Fruit fly (Drosophila melanogaster) whole organism, embryonic: ENCODE data around the gene Ube3a.
A peak's percentile ranks its signal among the peaks of the same experiment; 100 is the strongest.

Experiments used
- Abd-B ChIP-seq: fragments of 200-800 bp; sonication (Bioruptor generic); optimal IDR thresholded peaks from 2 replicates; lab custom pipeline; 2018; ENCODE audit warnings: missing biosample characterization, mild to moderate bottlenecking, missing genetic modification characterization, moderate library complexity
- Atf3 ChIP-seq: fragments of 200-800 bp; sonication (Bioruptor generic); optimal IDR thresholded peaks from 3 replicates; lab custom pipeline; 2016; ENCODE audit warnings: missing biosample characterization, missing genetic modification characterization
- CG1024 ChIP-seq: fragments of 200-800 bp; sonication (Bioruptor generic); IDR thresholded peaks from 2 replicates; pipeline ENCODE4 v1.3.6; 2022; ENCODE audit warnings: missing biosample characterization, missing genetic modification characterization
- CG10267 ChIP-seq: fragments of 200-800 bp; sonication (Bioruptor generic); optimal IDR thresholded peaks from 2 replicates; lab custom pipeline; 2018; ENCODE audit warnings: missing biosample characterization, mild to moderate bottlenecking, missing genetic modification characterization, moderate library complexity
- CG10366 ChIP-seq: fragments of 200-800 bp; sonication (Bioruptor generic); IDR thresholded peaks from 2 replicates; pipeline ENCODE4 v1.3.6; 2022; ENCODE audit warnings: missing biosample characterization, missing genetic modification characterization
- CG10979 ChIP-seq: fragments of 200-800 bp; sonication (Bioruptor generic); optimal IDR thresholded peaks from 2 replicates; lab custom pipeline; 2018; ENCODE audit warnings: missing biosample characterization, mild to moderate bottlenecking, missing genetic modification characterization, moderate library complexity
- CG12155 ChIP-seq: fragments of 200-800 bp; sonication (Bioruptor generic); optimal IDR thresholded peaks from 3 replicates; lab custom pipeline; 2016; ENCODE audit warnings: missing biosample characterization, missing genetic modification characterization
- CG12391 ChIP-seq: fragments of 200-800 bp; sonication (Bioruptor generic); optimal IDR thresholded peaks from 3 replicates; lab custom pipeline; 2018; ENCODE audit warnings: missing biosample characterization, mild to moderate bottlenecking, missing genetic modification characterization, moderate library complexity
- CG13424 ChIP-seq: fragments of 200-800 bp; sonication (Bioruptor generic); optimal IDR thresholded peaks from 2 replicates; lab custom pipeline; 2019; ENCODE audit warnings: missing biosample characterization, mild to moderate bottlenecking, missing genetic modification characterization, moderate library complexity
- CG14441 ChIP-seq: fragments of 200-800 bp; sonication (Bioruptor generic); IDR thresholded peaks from 2 replicates; pipeline ENCODE4 v1.3.6; 2022; ENCODE audit warnings: missing biosample characterization, missing genetic modification characterization
- CG16815 ChIP-seq: fragments of 200-800 bp; sonication (Bioruptor generic); optimal IDR thresholded peaks from 3 replicates; lab custom pipeline; 2017; ENCODE audit warnings: missing biosample characterization, mild to moderate bottlenecking, missing genetic modification characterization
- CG18011 ChIP-seq: fragments of 200-800 bp; sonication (Bioruptor generic); optimal IDR thresholded peaks from 2 replicates; lab custom pipeline; 2017; ENCODE audit warnings: missing biosample characterization, missing genetic modification characterization, mild to moderate bottlenecking, moderate library complexity, missing genotype
- CG1832 ChIP-seq: fragments of 200-800 bp; sonication (Bioruptor generic); optimal IDR thresholded peaks from 2 replicates; lab custom pipeline; 2017; ENCODE audit warnings: missing biosample characterization, mild to moderate bottlenecking, missing genetic modification characterization, inconsistent platforms
- CG18619 ChIP-seq: fragments of 200-800 bp; sonication (Bioruptor generic); optimal IDR thresholded peaks from 3 replicates; lab custom pipeline; 2017; ENCODE audit warnings: missing biosample characterization, mild to moderate bottlenecking, missing genetic modification characterization
- CG2199 ChIP-seq: fragments of 200-800 bp; sonication (Bioruptor generic); IDR thresholded peaks from 3 replicates; pipeline ENCODE4 v1.3.6; 2022; ENCODE audit warnings: missing biosample characterization, missing genetic modification characterization
- CG30020 ChIP-seq: fragments of 200-800 bp; optimal IDR thresholded peaks from 2 replicates; lab custom pipeline; 2019; ENCODE audit warnings: missing biosample characterization, mild to moderate bottlenecking, missing genetic modification characterization, moderate library complexity
- CG32532 ChIP-seq: fragments of 200-800 bp; sonication (Bioruptor generic); IDR thresholded peaks from 2 replicates; pipeline ENCODE4 v1.3.6; 2022; ENCODE audit warnings: missing biosample characterization, missing genetic modification characterization
- CG3407 ChIP-seq: fragments of 200-800 bp; sonication (Bioruptor generic); optimal IDR thresholded peaks from 2 replicates; lab custom pipeline; 2018; ENCODE audit warnings: missing biosample characterization, mild to moderate bottlenecking, missing genetic modification characterization
- CG34224 ChIP-seq: fragments of 200-800 bp; sonication (Bioruptor generic); IDR thresholded peaks from 3 replicates; pipeline ENCODE4 v1.3.6; 2022; ENCODE audit warnings: missing biosample characterization, missing genetic modification characterization; ENCODE audit not compliant: partially characterized antibody
- CG42726 ChIP-seq: fragments of 200-800 bp; sonication (Bioruptor generic); IDR thresholded peaks from 2 replicates; pipeline ENCODE4 v1.3.6; 2022; ENCODE audit warnings: missing biosample characterization, missing genetic modification characterization; ENCODE audit not compliant: partially characterized antibody
- CG4820 ChIP-seq: fragments of 200-800 bp; sonication (Bioruptor generic); optimal IDR thresholded peaks from 3 replicates; lab custom pipeline; 2016; ENCODE audit warnings: missing biosample characterization, missing genetic modification characterization
- CG5245 ChIP-seq: fragments of 200-800 bp; sonication (Bioruptor generic); optimal IDR thresholded peaks from 3 replicates; lab custom pipeline; 2016; ENCODE audit warnings: missing biosample characterization, missing genetic modification characterization
- CG6272 ChIP-seq: fragments of 200-800 bp; sonication (Bioruptor generic); IDR thresholded peaks from 2 replicates; pipeline ENCODE4 v1.3.6; 2022; ENCODE audit warnings: missing biosample characterization, missing genetic modification characterization
- CG6689 ChIP-seq: fragments of 200-800 bp; sonication (Bioruptor generic); IDR thresholded peaks from 2 replicates; pipeline ENCODE4 v1.3.6; 2022; ENCODE audit warnings: missing biosample characterization, missing genetic modification characterization
- CG6765 ChIP-seq: fragments of 200-800 bp; sonication (Bioruptor generic); optimal IDR thresholded peaks from 3 replicates; lab custom pipeline; 2017; ENCODE audit warnings: missing biosample characterization, mild to moderate bottlenecking, missing genetic modification characterization
- CG7928 ChIP-seq: fragments of 200-800 bp; sonication (Bioruptor generic); optimal IDR thresholded peaks from 2 replicates; lab custom pipeline; 2017; ENCODE audit warnings: missing biosample characterization, mild to moderate bottlenecking, missing genetic modification characterization
- CG7963 ChIP-seq: fragments of 200-800 bp; sonication (Bioruptor generic); IDR thresholded peaks from 3 replicates; pipeline ENCODE4 v1.3.6; 2022; ENCODE audit warnings: missing biosample characterization, missing genetic modification characterization; ENCODE audit not compliant: partially characterized antibody
- CG9215 ChIP-seq: fragments of 200-800 bp; sonication (Bioruptor generic); IDR thresholded peaks from 2 replicates; pipeline ENCODE4 v1.3.6; 2022; ENCODE audit warnings: missing biosample characterization, missing genetic modification characterization
- HLHmδ ChIP-seq: fragments of 200-800 bp; sonication (Bioruptor generic); optimal IDR thresholded peaks from 2 replicates; lab custom pipeline; 2018; ENCODE audit warnings: missing biosample characterization, mild to moderate bottlenecking, missing genetic modification characterization, moderate library complexity
- NC2α ChIP-seq: fragments of 200-800 bp; sonication (Bioruptor generic); optimal IDR thresholded peaks from 2 replicates; lab custom pipeline; 2016; ENCODE audit warnings: missing biosample characterization, missing genetic modification characterization
- NFAT ChIP-seq: fragments of 200-800 bp; sonication (Bioruptor generic); IDR thresholded peaks from 2 replicates; pipeline ENCODE4 v1.3.6; 2022; ENCODE audit warnings: missing biosample characterization, missing genetic modification characterization
- Nf-YB ChIP-seq: fragments of 200-800 bp; sonication (Bioruptor generic); optimal IDR thresholded peaks from 3 replicates; lab custom pipeline; 2019; ENCODE audit warnings: missing biosample characterization, mild to moderate bottlenecking, missing genetic modification characterization, moderate library complexity
- Nf-YC ChIP-seq: fragments of 200-800 bp; optimal IDR thresholded peaks from 3 replicates; lab custom pipeline; 2019; ENCODE audit warnings: missing biosample characterization, mild to moderate bottlenecking, missing genetic modification characterization, moderate library complexity
- Sox102F ChIP-seq: fragments of 200-800 bp; sonication (Bioruptor generic); optimal IDR thresholded peaks from 2 replicates; lab custom pipeline; 2018; ENCODE audit warnings: missing biosample characterization, mild to moderate bottlenecking, missing genetic modification characterization, moderate library complexity
- YL-1 ChIP-seq: fragments of 200-800 bp; sonication (Bioruptor generic); optimal IDR thresholded peaks from 3 replicates; lab custom pipeline; 2017; ENCODE audit warnings: missing biosample characterization, mild to moderate bottlenecking, missing genetic modification characterization
- bcd ChIP-seq: fragments of 200-800 bp; sonication (Bioruptor generic); optimal IDR thresholded peaks from 2 replicates; lab custom pipeline; 2017; ENCODE audit warnings: missing biosample characterization, mild to moderate bottlenecking, missing genetic modification characterization
- br ChIP-seq: fragments of >200 bp; optimal IDR thresholded peaks from 2 replicates; lab custom pipeline; 2017
- chif ChIP-seq, 2 experiments: fragments of 200-800 bp; sonication (Bioruptor generic); optimal IDR thresholded peaks; 3 replicates each; lab custom pipeline; 2016; ENCODE audit warnings: missing biosample characterization in 2 of 2, missing genetic modification characterization in 2 of 2
- cwo ChIP-seq: fragments of 200-800 bp; sonication (Bioruptor generic); optimal IDR thresholded peaks from 3 replicates; lab custom pipeline; 2017; ENCODE audit warnings: missing biosample characterization, missing genetic modification characterization, mild to moderate bottlenecking, moderate library complexity, missing genetic modification reagents
- exex ChIP-seq: fragments of 200-800 bp; sonication (Bioruptor generic); optimal IDR thresholded peaks from 4 replicates; lab custom pipeline; 2018; ENCODE audit warnings: missing biosample characterization, mild to moderate bottlenecking, missing genetic modification characterization, moderate library complexity
- ind ChIP-seq: fragments of 200-800 bp; sonication (Bioruptor generic); optimal IDR thresholded peaks from 3 replicates; lab custom pipeline; 2016; ENCODE audit warnings: missing biosample characterization, missing genetic modification characterization
- kah ChIP-seq: fragments of 200-800 bp; sonication (Bioruptor generic); optimal IDR thresholded peaks from 2 replicates; lab custom pipeline; 2018; ENCODE audit warnings: missing biosample characterization, mild to moderate bottlenecking, missing genetic modification characterization
- kni ChIP-seq: fragments of 200-800 bp; sonication (Bioruptor generic); optimal IDR thresholded peaks from 3 replicates; lab custom pipeline; 2017; ENCODE audit warnings: mild to moderate bottlenecking, missing biosample characterization, missing genetic modification reagents, missing genetic modification characterization
- knrl ChIP-seq: fragments of 200-800 bp; sonication (Bioruptor generic); IDR thresholded peaks from 3 replicates; pipeline ENCODE4 v1.3.6; 2022; ENCODE audit warnings: missing biosample characterization, missing genetic modification characterization; ENCODE audit not compliant: partially characterized antibody
- lola ChIP-seq, 3 experiments: fragments of >200 bp in 2 of 3; fragments of 200-800 bp in 1 of 3; sonication (Bioruptor generic) in 1 of 3; optimal IDR thresholded peaks; 2 replicates each; lab custom pipeline; 2017 to 2019; ENCODE audit warnings: missing biosample characterization in 3 of 3, missing genetic modification characterization in 3 of 3, mild to moderate bottlenecking in 1 of 3, moderate library complexity in 1 of 3
- otp ChIP-seq: fragments of 200-800 bp; sonication (Bioruptor generic); IDR thresholded peaks from 3 replicates; pipeline ENCODE4, ENCODE4 v1.3.6; 2022; ENCODE audit warnings: missing biosample characterization, missing genetic modification characterization
- row ChIP-seq: fragments of 200-800 bp; sonication (Bioruptor generic); IDR thresholded peaks from 3 replicates; pipeline ENCODE4 v1.3.6; 2022; ENCODE audit warnings: missing biosample characterization, missing genetic modification characterization
- zen ChIP-seq: fragments of 200-800 bp; sonication (Bioruptor generic); optimal IDR thresholded peaks from 3 replicates; lab custom pipeline; 2018; ENCODE audit warnings: missing biosample characterization, mild to moderate bottlenecking, missing genetic modification characterization, moderate library complexity

The Ube3a gene

dm6 chr3L:11205608-11206336 lies 4.6 kb downstream of the Ube3a start, which contains the start of gene Plod (continued):
- peak; percentile 9 for TF ChIP-seq CG7928 (GFP tag; lab: Kevin White, UChicago)
- TF ChIP-seq CG1024 (GFP tag; lab: Robert Waterston, UW), result peak; percentile 53
- peak; percentile 29 for TF ChIP-seq CG3407
- TF ChIP-seq NC2α (GFP tag; lab: Kevin White, UChicago), result peak; percentile 40
- no peak for TF ChIP-seq CG16815 (GFP tag; lab: Kevin White, UChicago)
- TF ChIP-seq chif (GFP tag; optimal IDR thresholded peaks at IDR 0.05; lab: Kevin White, UChicago), result peak in 1 of 2 experiments; percentile 26
- TF ChIP-seq Abd-B (GFP tag; lab: Kevin White, UChicago), result peak; percentile 26
- TF ChIP-seq kah (GFP tag; lab: Kevin White, UChicago), result no peak
- no peak for TF ChIP-seq CG5245
- TF ChIP-seq CG10267, result peak; percentile 71
- TF ChIP-seq CG13424 (tag; lab: Kevin White, UChicago), result peak; percentile 56
- TF ChIP-seq CG18619 (GFP tag; lab: Kevin White, UChicago), result peak; percentile 18
- peak; percentile 51 for TF ChIP-seq Sox102F
- peak; percentile 68; the same call in 1 of the 2 replicates for TF ChIP-seq CG32532 (GFP tag; lab: Robert Waterston, UW)
- peak; percentile 17 for TF ChIP-seq HLHmδ
- TF ChIP-seq CG10366 (GFP tag; lab: Robert Waterston, UW), result peak; percentile 57
- TF ChIP-seq CG12155, result peak; percentile 21
- TF ChIP-seq zen, result peak; percentile 14
- no peak for TF ChIP-seq Atf3 (GFP tag; lab: Kevin White, UChicago)
- TF ChIP-seq CG6765, result no peak
- no peak for TF ChIP-seq CG1832 (GFP tag; lab: Kevin White, UChicago)
- TF ChIP-seq CG10979 (tag; lab: Kevin White, UChicago), result peak; percentile 4
- TF ChIP-seq CG34224 (GFP tag; lab: Robert Waterston, UW), result 0 out of 3 replicates have a peak, but pooled peaks have one; percentile 14
- no peak for TF ChIP-seq br (lab: Kevin White, UChicago)
- no peak; the same call in 2 of the 3 replicates for TF ChIP-seq knrl (GFP tag; lab: Robert Waterston, UW)
- TF ChIP-seq CG18011 (GFP tag; lab: Kevin White, UChicago), result no peak
- TF ChIP-seq cwo (GFP tag; lab: Kevin White, UChicago), result no peak
- TF ChIP-seq CG12391 (tag; lab: Kevin White, UChicago), result peak; percentile 87
- peak; percentile 37 for TF ChIP-seq ind
- peak; percentile 56 for TF ChIP-seq CG42726
- TF ChIP-seq kni (GFP tag; lab: Kevin White, UChicago), result no peak
- peak in 2 of 3 experiments; percentile 40 to 96 for TF ChIP-seq lola (GFP tag; optimal IDR thresholded peaks at IDR 0.05; lab: Kevin White, UChicago)
- TF ChIP-seq Nf-YB (GFP tag; lab: Kevin White, UChicago), result no peak
- TF ChIP-seq CG4820, result no peak
- peak; percentile 63 for TF ChIP-seq YL-1 (GFP tag; lab: Kevin White, UChicago)
- TF ChIP-seq Nf-YC (tag; lab: Kevin White, UChicago), result peak; percentile 52
- no peak for TF ChIP-seq CG9215
- peak; percentile 41 for TF ChIP-seq bcd (GFP tag; lab: Kevin White, UChicago)
- TF ChIP-seq CG6272, result no peak; the same call in 1 of the 2 replicates
- peak; percentile 86 for TF ChIP-seq CG30020 (tag; lab: Kevin White, UChicago)
- TF ChIP-seq NFAT (GFP tag; lab: Robert Waterston, UW), result peak; percentile 21; the same call in 1 of the 2 replicates
- peak; percentile 43; the same call in 1 of the 3 replicates for TF ChIP-seq otp (GFP tag; lab: Robert Waterston, UW)
- peak; percentile 17; the same call in 1 of the 3 replicates for TF ChIP-seq CG7963 (GFP tag; lab: Robert Waterston, UW)
- peak; percentile 81 for TF ChIP-seq row
- TF ChIP-seq CG14441 (GFP tag; lab: Robert Waterston, UW), result no peak
- TF ChIP-seq CG2199 (GFP tag; lab: Robert Waterston, UW), result peak; percentile 82; the same call in 1 of the 3 replicates
- TF ChIP-seq CG6689, result peak; percentile 47
- no peak for TF ChIP-seq exex (tag; lab: Kevin White, UChicago)
